Worm (Caenorhabditis elegans) whole organism, L2 larva: Measurements from ENCODE around the gene srw-109.

Source experiments
- F13H6.1 ChIP-seq: sonication (generic microtip); optimal IDR thresholded peaks from 2 replicates; lab custom pipeline; 2016; ENCODE audit warnings: missing genetic modification characterization, missing compliant biosample characterization
- Y55F3AM.14 ChIP-seq: fragments of 200-800 bp; sonication (Bioruptor generic); optimal IDR thresholded peaks from 2 replicates; lab custom pipeline; 2018; ENCODE audit warnings: mild to moderate bottlenecking, missing genetic modification characterization, missing compliant biosample characterization
- ZK546.5 ChIP-seq: sonication (generic microtip); optimal IDR thresholded peaks from 2 replicates; lab custom pipeline; 2017; ENCODE audit warnings: missing biosample characterization, missing genetic modification characterization
- alr-1 ChIP-seq: fragments of 150-350 bp; optimal IDR thresholded peaks from 2 replicates; lab custom pipeline; 2014; ENCODE audit warnings: missing biosample characterization, missing genetic modification characterization
- ama-1 ChIP-seq: fragments of 150-350 bp; optimal IDR thresholded peaks from 2 replicates; lab custom pipeline; 2018; ENCODE audit warnings: inconsistent platforms
- blmp-1 ChIP-seq: sonication (generic microtip); optimal IDR thresholded peaks from 2 replicates; lab custom pipeline; 2017; ENCODE audit warnings: missing genetic modification characterization, mild to moderate bottlenecking, missing compliant biosample characterization, antibody characterized with exemption, moderate library complexity; ENCODE audit not compliant: insufficient read depth
- ceh-82 ChIP-seq: fragments of 150-350 bp; optimal IDR thresholded peaks from 2 replicates; lab custom pipeline; 2014; ENCODE audit warnings: missing biosample characterization, missing genetic modification characterization
- dmd-4 ChIP-seq: sonication (generic microtip); optimal IDR thresholded peaks from 2 replicates; lab custom pipeline; 2017; ENCODE audit warnings: missing biosample characterization, missing genetic modification characterization
- elt-1 ChIP-seq: fragments of 150-350 bp; optimal IDR thresholded peaks from 2 replicates; lab custom pipeline; 2014; ENCODE audit warnings: missing biosample characterization, missing genetic modification characterization
- elt-3 ChIP-seq: sonication (generic microtip); optimal IDR thresholded peaks from 2 replicates; lab custom pipeline; 2017; ENCODE audit warnings: missing biosample characterization, missing genetic modification characterization
- fos-1 ChIP-seq: fragments of 150-350 bp; optimal IDR thresholded peaks from 2 replicates; lab custom pipeline; 2014; ENCODE audit warnings: missing biosample characterization, missing genetic modification characterization
- gmeb-1 ChIP-seq: fragments of 150-350 bp; optimal IDR thresholded peaks from 2 replicates; lab custom pipeline; 2014; ENCODE audit warnings: missing biosample characterization, missing genetic modification characterization
- lin-11 ChIP-seq: fragments of 150-350 bp; sonication (generic microtip); optimal IDR thresholded peaks from 2 replicates; lab custom pipeline; 2014; ENCODE audit warnings: missing biosample characterization, missing genetic modification characterization, inconsistent platforms, mixed read lengths
- lin-13 ChIP-seq: fragments of 150-350 bp; optimal IDR thresholded peaks from 2 replicates; lab custom pipeline; 2014; ENCODE audit warnings: missing biosample characterization, missing genetic modification reagents, missing genetic modification characterization
- lin-39 ChIP-seq: fragments of 150-350 bp; optimal IDR thresholded peaks from 2 replicates; lab custom pipeline; 2014; ENCODE audit warnings: missing biosample characterization, missing genetic modification reagents, missing genetic modification characterization
- mab-5 ChIP-seq: fragments of 150-350 bp; optimal IDR thresholded peaks from 2 replicates; lab custom pipeline; 2014; ENCODE audit warnings: missing biosample characterization, missing genetic modification characterization
- mbf-1 ChIP-seq: sonication (generic microtip); optimal IDR thresholded peaks from 2 replicates; lab custom pipeline; 2017; ENCODE audit warnings: missing biosample characterization, missing genetic modification characterization
- mdl-1 ChIP-seq, 2 experiments: fragments of 150-350 bp in 1 of 2; sonication (generic microtip) in 1 of 2; optimal IDR thresholded peaks; 2 replicates each; lab custom pipeline; 2017; ENCODE audit warnings: missing biosample characterization in 2 of 2, missing genetic modification characterization in 2 of 2
- nhr-10 ChIP-seq: sonication (generic microtip); optimal IDR thresholded peaks from 2 replicates; lab custom pipeline; 2017; ENCODE audit warnings: missing biosample characterization, missing genetic modification characterization
- nhr-11 ChIP-seq: fragments of 150-350 bp; optimal IDR thresholded peaks from 2 replicates; lab custom pipeline; 2014; ENCODE audit warnings: missing biosample characterization, missing genetic modification characterization
- nhr-12 ChIP-seq: fragments of 150-350 bp; optimal IDR thresholded peaks from 2 replicates; lab custom pipeline; 2014; ENCODE audit warnings: missing biosample characterization, missing genetic modification characterization
- nhr-129 ChIP-seq: fragments of 150-350 bp; optimal IDR thresholded peaks from 2 replicates; lab custom pipeline; 2014; ENCODE audit warnings: missing biosample characterization, missing genetic modification characterization
- nhr-23 ChIP-seq: fragments of 150-350 bp; optimal IDR thresholded peaks from 2 replicates; lab custom pipeline; 2014; ENCODE audit warnings: missing biosample characterization, missing genetic modification reagents, missing genetic modification characterization
- nhr-6 ChIP-seq: fragments of 150-350 bp; optimal IDR thresholded peaks from 2 replicates; lab custom pipeline; 2014; ENCODE audit warnings: missing biosample characterization, missing genetic modification characterization
- skn-1 ChIP-seq: sonication (generic microtip); optimal IDR thresholded peaks from 2 replicates; lab custom pipeline; 2017; ENCODE audit warnings: missing biosample characterization, missing genetic modification characterization
- sma-3 ChIP-seq: sonication (generic microtip); optimal IDR thresholded peaks from 2 replicates; lab custom pipeline; 2016; ENCODE audit warnings: missing genetic modification reagents, missing genetic modification characterization, missing compliant biosample characterization
- sma-9 ChIP-seq, 2 experiments: fragments of 150-350 bp in 1 of 2; sonication (generic microtip) in 1 of 2; optimal IDR thresholded peaks; 2 replicates each; lab custom pipeline; 2014 to 2016; ENCODE audit warnings: missing genetic modification characterization in 2 of 2, mild to moderate bottlenecking in 1 of 2, missing biosample characterization in 1 of 2, missing compliant biosample characterization in 1 of 2, missing genetic modification reagents in 1 of 2, moderate library complexity in 1 of 2
- snpc-4 ChIP-seq: fragments of 150-350 bp; optimal IDR thresholded peaks from 2 replicates; lab custom pipeline; 2014; ENCODE audit warnings: missing biosample characterization, missing genetic modification characterization
- unc-39 ChIP-seq: fragments of 150-350 bp; optimal IDR thresholded peaks from 2 replicates; lab custom pipeline; 2014; ENCODE audit warnings: missing biosample characterization, missing genetic modification characterization
- unc-62 ChIP-seq: fragments of 150-350 bp; optimal IDR thresholded peaks from 2 replicates; lab custom pipeline; 2014; ENCODE audit warnings: missing biosample characterization, missing genetic modification reagents, missing genetic modification characterization
- ztf-11 ChIP-seq: sonication (generic microtip); optimal IDR thresholded peaks from 2 replicates; lab custom pipeline; 2017; ENCODE audit warnings: missing biosample characterization, missing genetic modification characterization
- ztf-4 ChIP-seq: fragments of 150-350 bp; optimal IDR thresholded peaks from 2 replicates; lab custom pipeline; 2014; ENCODE audit warnings: missing biosample characterization, missing genetic modification characterization

The srw-109 gene

ce11 chrV:568105-568504, 40.6 kb downstream of the srw-109 start, which contains the start of gene sri-72:
Gene sri-72, minus strand, starts transcription at chrV:568205.
- TF ChIP-seq Y55F3AM.14 (GFP tag; lab: Kevin White, UChicago), result no peak
- no peak for TF ChIP-seq nhr-6
- TF ChIP-seq snpc-4 (tag; lab: Kevin White, UChicago), result no peak
- TF ChIP-seq nhr-11 (tag; lab: Kevin White, UChicago), result no peak
- TF ChIP-seq ztf-4 (tag; lab: Kevin White, UChicago), result no peak
- no peak for TF ChIP-seq mab-5 (tag; lab: Kevin White, UChicago)
- no peak for TF ChIP-seq sma-3

ce11 chrV:565984-566383, 42.8 kb downstream of the srw-109 start, which contains the start of gene sri-73:
Gene sri-73, minus strand, starts transcription at chrV:566084.
- TF ChIP-seq alr-1 (tag; lab: Kevin White, UChicago) (no peak), nhr-10 (tag; lab: Kevin White, UChicago) (no peak), lin-39 (tag; lab: Kevin White, UChicago) (no peak), mbf-1 (tag; lab: Kevin White, UChicago) (no peak), nhr-11 (tag; lab: Kevin White, UChicago) (no peak), ztf-4 (tag; lab: Kevin White, UChicago) (no peak), mdl-1 (tag; optimal IDR thresholded peaks at IDR 0.05; lab: Kevin White, UChicago) (no peak), fos-1 (tag; lab: Kevin White, UChicago) (no peak), ZK546.5 (no peak), nhr-6 (no peak), dmd-4 (no peak), ceh-82 (tag; lab: Kevin White, UChicago) (no peak), skn-1 (tag; lab: Kevin White, UChicago) (no peak), mab-5 (tag; lab: Kevin White, UChicago) (no peak), nhr-12 (tag; lab: Kevin White, UChicago) (no peak), unc-62 (GFP tag; lab: Kevin White, UChicago) (no peak), elt-1 (no peak)

DNA sequence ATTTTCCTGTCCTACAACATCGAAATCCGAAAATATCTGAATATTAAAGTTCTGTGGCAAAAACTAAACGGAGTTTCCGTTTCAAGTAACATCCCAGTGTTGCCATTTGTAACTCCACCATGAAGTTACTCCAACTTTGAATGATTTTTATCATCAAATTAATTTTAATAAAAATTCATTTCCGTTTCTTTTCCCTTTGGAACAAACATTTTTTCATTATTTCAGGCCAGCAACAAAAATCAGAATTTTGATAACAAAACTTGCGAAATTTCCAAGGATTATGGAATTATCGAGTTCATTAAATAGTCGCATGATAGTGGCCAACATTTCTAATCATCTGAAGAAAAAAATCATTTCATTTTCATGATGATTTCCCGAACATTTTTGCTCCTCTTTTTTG, 45.9 kb downstream of the srw-109 start, which contains the start of gene C14C6.2:
Gene C14C6.2 (plus strand): TSS at position 301 of the 400 bp plus-strand sequence.
- no peak for TF ChIP-seq mdl-1 (tag; optimal IDR thresholded peaks at IDR 0.05; lab: Kevin White, UChicago)
- no peak for TF ChIP-seq ztf-11
- no peak for TF ChIP-seq ama-1 (lab: Kevin White, UChicago)
- no peak for TF ChIP-seq ceh-82 (tag; lab: Kevin White, UChicago)
- TF ChIP-seq blmp-1 (tag; lab: Kevin White, UChicago), result no peak
- no peak for TF ChIP-seq unc-39 (tag; lab: Kevin White, UChicago)
- TF ChIP-seq nhr-23 (tag; lab: Kevin White, UChicago), result no peak
- no peak for TF ChIP-seq lin-11
- no peak for TF ChIP-seq gmeb-1 (tag; lab: Kevin White, UChicago)
- no peak for TF ChIP-seq lin-13 (GFP tag; lab: Kevin White, UChicago)
- no peak for TF ChIP-seq elt-3 (tag; lab: Kevin White, UChicago)
- TF ChIP-seq Y55F3AM.14 (GFP tag; lab: Kevin White, UChicago), result no peak
- no peak for TF ChIP-seq alr-1 (tag; lab: Kevin White, UChicago)
- TF ChIP-seq F13H6.1 (tag; lab: Kevin White, UChicago), result no peak
- TF ChIP-seq sma-9 (GFP tag; optimal IDR thresholded peaks at IDR 0.05; lab: Kevin White, UChicago), result no peak
- TF ChIP-seq sma-9 (tag; optimal IDR thresholded peaks at IDR 0.05; lab: Kevin White, UChicago), result no peak
- no peak for TF ChIP-seq nhr-129 (tag; lab: Kevin White, UChicago)
- no peak for TF ChIP-seq nhr-6

DNA sequence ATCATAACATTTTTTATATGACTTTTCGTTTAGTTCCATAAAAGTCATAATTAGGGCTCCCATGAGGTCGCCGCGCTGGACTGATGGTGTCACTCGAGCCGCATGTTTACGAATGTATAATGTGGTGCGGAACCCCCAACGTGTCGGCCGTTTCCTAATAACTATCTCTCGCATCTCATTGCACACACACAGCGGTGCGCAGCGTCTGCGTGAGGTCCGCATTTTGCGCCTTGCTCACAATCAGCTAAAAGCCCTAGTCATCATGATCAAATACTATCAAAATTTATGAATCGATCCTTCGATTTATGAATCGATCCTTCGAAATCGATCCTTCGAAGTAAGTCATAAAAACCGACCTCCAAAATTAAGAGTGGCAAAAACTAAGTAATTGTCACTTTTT, 48.8 kb downstream of the srw-109 start, which contains the start of gene srx-7:
Gene srx-7 (plus strand): TSS at position 256 of the 400 bp plus-strand sequence.
- TF ChIP-seq lin-39 (tag; lab: Kevin White, UChicago) (no peak), lin-11 (no peak), sma-3 (no peak), nhr-6 (no peak), elt-3 (tag; lab: Kevin White, UChicago) (no peak)
